Worm (Caenorhabditis elegans) whole organism, L4 larva: ENCODE results near the gene ciao-2B.

ENCODE experiments used
- F26F4.8 ChIP-seq: fragments of 200-800 bp; sonication (Bioruptor generic); conservative IDR thresholded peaks from 2 replicates; pipeline ENCODE4 v1.3.6; 2022; ENCODE audit warnings: missing genetic modification characterization, missing compliant biosample characterization
- F44E2.7 ChIP-seq: fragments of 200-800 bp; sonication (Bioruptor generic); IDR thresholded peaks from 2 replicates; pipeline ENCODE4 v2.1.2; 2022; ENCODE audit warnings: missing genetic modification characterization, missing compliant biosample characterization
- R02D3.7 ChIP-seq: fragments of 150-350 bp; sonication (generic microtip); optimal IDR thresholded peaks from 3 replicates; lab custom pipeline; 2014; ENCODE audit warnings: missing biosample characterization, missing genetic modification characterization
- Y48G9A.11 ChIP-seq: fragments of 200-800 bp; sonication (Bioruptor generic); IDR thresholded peaks from 2 replicates; pipeline ENCODE4 v1.3.6; 2022; ENCODE audit warnings: missing genetic modification reagents, missing genetic modification characterization, missing compliant biosample characterization
- Y5F2A.4 ChIP-seq: fragments of 200-800 bp; sonication (Bioruptor generic); optimal IDR thresholded peaks from 2 replicates; lab custom pipeline; 2018; ENCODE audit warnings: mild to moderate bottlenecking, missing genetic modification characterization, missing compliant biosample characterization
- ZK337.2 ChIP-seq: fragments of 200-800 bp; sonication (Bioruptor generic); IDR thresholded peaks from 2 replicates; pipeline ENCODE4 v1.3.6; 2022; ENCODE audit warnings: missing genetic modification reagents, missing genetic modification characterization, missing compliant biosample characterization
- attf-4 ChIP-seq: sonication (generic microtip); optimal IDR thresholded peaks from 3 replicates; lab custom pipeline; 2017; ENCODE audit warnings: missing biosample characterization, missing genetic modification characterization
- ceh-62 ChIP-seq: sonication (generic microtip); optimal IDR thresholded peaks from 2 replicates; lab custom pipeline; 2017; ENCODE audit warnings: missing biosample characterization, missing genetic modification characterization
- daf-16 ChIP-seq, 3 experiments: sonication (generic microtip); optimal IDR thresholded peaks; 2 replicates each; lab custom pipeline; 2016 to 2017; ENCODE audit warnings: missing genetic modification characterization in 3 of 3, missing genetic modification reagents in 3 of 3, mild to moderate bottlenecking in 2 of 3, missing compliant biosample characterization in 2 of 3, missing biosample characterization in 1 of 3, moderate library complexity in 1 of 3
- daf-19 ChIP-seq: fragments of 200-800 bp; sonication (Bioruptor generic); conservative IDR thresholded peaks from 2 replicates; pipeline ENCODE4 v1.3.6; 2022; ENCODE audit warnings: missing genetic modification characterization, missing compliant biosample characterization
- daf-8 ChIP-seq: fragments of 200-800 bp; sonication (Bioruptor generic); IDR thresholded peaks from 2 replicates; pipeline ENCODE4 v1.3.6; 2022; ENCODE audit warnings: missing genetic modification characterization, missing compliant biosample characterization
- dmd-6 ChIP-seq: fragments of 200-800 bp; sonication (Bioruptor generic); IDR thresholded peaks from 2 replicates; pipeline ENCODE4 v1.3.6; 2022; ENCODE audit warnings: missing genetic modification reagents, missing genetic modification characterization, missing compliant biosample characterization
- dpl-1 ChIP-seq: fragments of 150-350 bp; optimal IDR thresholded peaks from 2 replicates; lab custom pipeline; 2014; ENCODE audit warnings: missing biosample characterization, missing genetic modification reagents, missing genetic modification characterization
- duxl-1 ChIP-seq: sonication (generic microtip); optimal IDR thresholded peaks from 2 replicates; lab custom pipeline; 2016; ENCODE audit warnings: mild to moderate bottlenecking, missing genetic modification characterization, moderate library complexity, missing compliant biosample characterization; ENCODE audit not compliant: poor library complexity
- dve-1 ChIP-seq: sonication (generic microtip); optimal IDR thresholded peaks from 2 replicates; lab custom pipeline; 2017; ENCODE audit warnings: antibody characterized with exemption, mild to moderate bottlenecking, missing genetic modification characterization, missing compliant biosample characterization; ENCODE audit not compliant: insufficient read depth
- egl-27 ChIP-seq: sonication (generic microtip); optimal IDR thresholded peaks from 3 replicates; lab custom pipeline; 2017; ENCODE audit warnings: missing biosample characterization, missing genetic modification reagents, missing genetic modification characterization
- hlh-11 ChIP-seq: fragments of 200-800 bp; sonication (Bioruptor generic); optimal IDR thresholded peaks from 2 replicates; lab custom pipeline; 2018; ENCODE audit warnings: mild to moderate bottlenecking, missing genetic modification characterization, missing compliant biosample characterization
- jun-1 ChIP-seq: fragments of 150-350 bp; optimal IDR thresholded peaks from 2 replicates; lab custom pipeline; 2014; ENCODE audit warnings: missing biosample characterization, missing genetic modification reagents, missing genetic modification characterization
- lim-7 ChIP-seq: fragments of 200-800 bp; sonication (Bioruptor generic); IDR thresholded peaks from 2 replicates; pipeline ENCODE4 v1.3.6; 2022; ENCODE audit warnings: missing genetic modification characterization, missing compliant biosample characterization
- lir-3 ChIP-seq: sonication (generic microtip); optimal IDR thresholded peaks from 2 replicates; lab custom pipeline; 2016; ENCODE audit warnings: mild to moderate bottlenecking, missing genetic modification characterization, missing compliant biosample characterization
- madf-9 ChIP-seq: fragments of 200-800 bp; sonication (Bioruptor generic); conservative IDR thresholded peaks from 2 replicates; pipeline ENCODE4 v1.3.6; 2022; ENCODE audit warnings: missing genetic modification reagents, missing genetic modification characterization, missing compliant biosample characterization
- mes-2 ChIP-seq: sonication (generic microtip); optimal IDR thresholded peaks from 2 replicates; lab custom pipeline; 2016; ENCODE audit warnings: missing genotype, mild to moderate bottlenecking, missing genetic modification characterization, missing compliant biosample characterization; ENCODE audit not compliant: poor library complexity, severe bottlenecking
- mxl-3 ChIP-seq: fragments of 200-800 bp; sonication (Bioruptor generic); optimal IDR thresholded peaks from 2 replicates; lab custom pipeline; 2018; ENCODE audit warnings: mild to moderate bottlenecking, missing genetic modification characterization, missing compliant biosample characterization
- nhr-102 ChIP-seq: sonication (generic microtip); optimal IDR thresholded peaks from 2 replicates; lab custom pipeline; 2016; ENCODE audit warnings: mild to moderate bottlenecking, missing genetic modification characterization, moderate library complexity, missing compliant biosample characterization
- nhr-11 ChIP-seq: fragments of 150-350 bp; optimal IDR thresholded peaks from 2 replicates; lab custom pipeline; 2014; ENCODE audit warnings: missing biosample characterization, missing genetic modification characterization
- nhr-111 ChIP-seq: fragments of 200-800 bp; sonication (Bioruptor generic); optimal IDR thresholded peaks from 2 replicates; lab custom pipeline; 2018; ENCODE audit warnings: mild to moderate bottlenecking, missing genetic modification characterization, missing compliant biosample characterization
- nhr-25 ChIP-seq: sonication (generic microtip); optimal IDR thresholded peaks from 2 replicates; lab custom pipeline; 2017; ENCODE audit warnings: missing genetic modification characterization, mild to moderate bottlenecking, missing compliant biosample characterization, antibody characterized with exemption, moderate library complexity, borderline replicate concordance; ENCODE audit not compliant: insufficient read depth
- nhr-28 ChIP-seq: fragments of 150-350 bp; optimal IDR thresholded peaks from 2 replicates; lab custom pipeline; 2014; ENCODE audit warnings: missing biosample characterization, missing genetic modification characterization
- nhr-42 ChIP-seq: fragments of 200-800 bp; sonication (Bioruptor generic); IDR thresholded peaks from 2 replicates; pipeline ENCODE4 v1.3.6; 2022; ENCODE audit warnings: missing genetic modification characterization, missing compliant biosample characterization
- nhr-6 ChIP-seq: fragments of 150-350 bp; optimal IDR thresholded peaks from 2 replicates; lab custom pipeline; 2014; ENCODE audit warnings: missing biosample characterization, missing genetic modification characterization
- php-3 ChIP-seq: fragments of 200-800 bp; sonication (Bioruptor generic); IDR thresholded peaks from 2 replicates; pipeline ENCODE4 v1.3.6; 2022; ENCODE audit warnings: missing genetic modification reagents, missing genetic modification characterization, missing compliant biosample characterization
- pqm-1 ChIP-seq: sonication (generic microtip); optimal IDR thresholded peaks from 2 replicates; lab custom pipeline; 2017; ENCODE audit warnings: missing biosample characterization, missing genetic modification characterization
- snpc-4 ChIP-seq: fragments of 150-350 bp; optimal IDR thresholded peaks from 2 replicates; lab custom pipeline; 2014; ENCODE audit warnings: missing biosample characterization, missing genetic modification characterization
- spr-1 ChIP-seq: sonication (generic microtip); optimal IDR thresholded peaks from 2 replicates; lab custom pipeline; 2016; ENCODE audit warnings: mild to moderate bottlenecking, missing genetic modification characterization, missing compliant biosample characterization
- spr-3 ChIP-seq: fragments of 200-800 bp; sonication (Bioruptor generic); optimal IDR thresholded peaks from 2 replicates; lab custom pipeline; 2018; ENCODE audit warnings: mild to moderate bottlenecking, missing genetic modification characterization, missing compliant biosample characterization
- unc-62 ChIP-seq, 3 experiments: fragments of 150-350 bp in 1 of 3; sonication (generic microtip); optimal IDR thresholded peaks in 2 of 3; peaks in 1 of 3; 1 replicate in 1 of 3; 2 replicates in 2 of 3; lab custom pipeline; 2014 to 2017; ENCODE audit warnings: missing biosample characterization in 3 of 3, missing genetic modification characterization in 3 of 3, missing genetic modification reagents in 3 of 3, missing genotype in 1 of 3
- vab-7 ChIP-seq: fragments of 200-800 bp; sonication (Bioruptor generic); IDR thresholded peaks from 2 replicates; pipeline ENCODE4 v1.3.6; 2022; ENCODE audit warnings: missing genetic modification reagents, missing genetic modification characterization, missing compliant biosample characterization
- zag-1 ChIP-seq: fragments of 150-350 bp; optimal IDR thresholded peaks from 2 replicates; lab custom pipeline; 2014; ENCODE audit warnings: missing biosample characterization, missing genetic modification characterization

ciao-2B gene

ce11 chrIII:13393647-13394046, 45.7 kb downstream of the ciao-2B start, which contains the start of gene qdpr-1:
qdpr-1 (plus strand) TSS chrIII:13393910.
- TF ChIP-seq lim-7 (no peak), mxl-3 (GFP tag; lab: Kevin White, UChicago) (peak; percentile 43)

ce11 chrIII:13393239-13393638, 46.1 kb downstream of the ciao-2B start, which contains the start of gene dnj-17:
dnj-17 (minus strand) TSS chrIII:13393339.
- TF ChIP-seq pqm-1 = no peak

- TF ChIP-seq Y5F2A.4 (GFP tag; lab: Kevin White, UChicago) (no peak), nhr-111 (no peak), daf-19 (no peak), ceh-62 (tag; lab: Kevin White, UChicago) (no peak), mes-2 (no peak), madf-9 (no peak), F44E2.7 (GFP tag; lab: Robert Waterston, UW) (no peak), unc-62 (GFP tag; optimal IDR thresholded peaks at IDR 0.05 in 1 of 2; lab: Kevin White, UChicago) (no peak), unc-62 (tag; optimal IDR thresholded peaks at IDR 0.05; lab: Kevin White, UChicago) (no peak), F26F4.8 (GFP tag; lab: Robert Waterston, UW) (no peak), vab-7 (GFP tag; lab: Robert Waterston, UW) (no peak), nhr-6 (tag; lab: Kevin White, UChicago) (no peak), mxl-3 (GFP tag; lab: Kevin White, UChicago) (no peak), snpc-4 (tag; lab: Kevin White, UChicago) (no peak)
Measured at ce11 chrIII:13390789-13391188, 48.6 kb downstream of the ciao-2B start.

- TF ChIP-seq F44E2.7 (GFP tag; lab: Robert Waterston, UW) (no peak), jun-1 (tag; lab: Kevin White, UChicago) (no peak), ZK337.2 (GFP tag; lab: Robert Waterston, UW) (no peak), dpl-1 (no peak), php-3 (GFP tag; lab: Robert Waterston, UW) (no peak), nhr-102 (no peak), nhr-11 (tag; lab: Kevin White, UChicago) (no peak), attf-4 (no peak), nhr-42 (GFP tag; lab: Robert Waterston, UW) (no peak), hlh-11 (tag; lab: Kevin White, UChicago) (no peak), Y48G9A.11 (no peak), egl-27 (tag; lab: Kevin White, UChicago) (no peak), nhr-25 (tag; lab: Kevin White, UChicago) (no peak), daf-8 (no peak), spr-1 (tag; lab: Kevin White, UChicago) (no peak), lir-3 (tag; lab: Kevin White, UChicago) (no peak)
Measured at ce11 chrIII:13389078-13389477, 50.3 kb downstream of the ciao-2B start, which contains the start of gene T03F6.3. T03F6.3 (plus strand) TSS chrIII:13389395.

ce11 chrIII:13388621-13389020, 50.7 kb downstream of the ciao-2B start:
- TF ChIP-seq zag-1 (tag; lab: Kevin White, UChicago) = no peak
- TF ChIP-seq lir-3 (tag; lab: Kevin White, UChicago) = no peak
- TF ChIP-seq duxl-1 (tag; lab: Kevin White, UChicago) = no peak
- peak; percentile 31 for TF ChIP-seq nhr-28 (tag; lab: Kevin White, UChicago)
- TF ChIP-seq jun-1 (tag; lab: Kevin White, UChicago) = no peak
- TF ChIP-seq spr-3 (GFP tag; lab: Kevin White, UChicago) = no peak
- no peak for TF ChIP-seq daf-16 (GFP tag; optimal IDR thresholded peaks at IDR 0.05; lab: Kevin White, UChicago)
- peak; percentile 89 for TF ChIP-seq daf-16 (tag; optimal IDR thresholded peaks at IDR 0.05; lab: Kevin White, UChicago)
- TF ChIP-seq dmd-6 (GFP tag; lab: Robert Waterston, UW) = peak; percentile 23; the same call in 1 of the 2 replicates
- no peak for TF ChIP-seq R02D3.7 (tag; lab: Kevin White, UChicago)
- peak; percentile 66; the same call in 1 of the 2 replicates for TF ChIP-seq php-3 (GFP tag; lab: Robert Waterston, UW)
- TF ChIP-seq dve-1 = peak; percentile 47
- no peak for TF ChIP-seq nhr-111
- TF ChIP-seq pqm-1 = peak; percentile 60
- TF ChIP-seq, all 104 proteins: peak for 6
